Fruit fly (Drosophila melanogaster): ENCODE results near the gene S-Lap2.

The S-Lap2 gene

DNA sequence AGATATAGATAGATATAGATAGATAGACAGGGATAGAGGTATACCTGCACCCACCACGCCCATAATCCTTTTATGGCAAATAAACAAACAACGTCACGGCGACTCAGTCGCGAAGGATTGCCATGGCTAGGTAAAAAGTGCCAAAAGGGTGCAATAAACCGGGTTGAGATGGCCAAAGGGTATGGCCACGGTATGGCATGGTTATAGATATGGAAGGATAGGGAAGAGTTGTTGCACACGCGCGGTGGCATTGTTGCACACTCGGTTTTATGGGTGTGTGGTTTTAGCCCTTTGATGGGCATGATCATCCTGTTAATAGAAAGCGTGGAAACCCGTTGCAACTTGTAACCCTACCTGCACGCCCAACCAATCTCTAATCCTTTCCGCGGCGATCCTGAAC, 51.3 kb downstream of the S-Lap2 start (continued):
- TF ChIP-seq Dip3 (GFP tag; optimal IDR thresholded peaks at IDR 0.05) (no peak), HLHmδ (GFP tag; optimal IDR thresholded peaks at IDR 0.05) (no peak), CG7271 (tag; optimal IDR thresholded peaks at IDR 0.05) (peak; percentile 42), tll (GFP tag; optimal IDR thresholded peaks at IDR 0.05) (peak in 1 of 2 experiments; percentile 89), fd3F (GFP tag; optimal IDR thresholded peaks at IDR 0.05) (no peak)
